Worm (Caenorhabditis elegans) whole organism, L1 larva: ENCODE measurements around the gene sek-3.

Experiments used
- C16A3.4 ChIP-seq: fragments of 150-350 bp; optimal IDR thresholded peaks from 2 replicates; lab custom pipeline; 2014; ENCODE audit warnings: missing biosample characterization, missing genetic modification characterization
- C34B4.2 ChIP-seq: sonication (generic microtip); optimal IDR thresholded peaks from 2 replicates; lab custom pipeline; 2017; ENCODE audit warnings: mild to moderate bottlenecking, missing genetic modification characterization, missing compliant biosample characterization
- F16B12.6 ChIP-seq: fragments of 150-350 bp; optimal IDR thresholded peaks from 2 replicates; lab custom pipeline; 2014; ENCODE audit warnings: missing biosample characterization, missing genetic modification characterization
- Y116A8C.19 ChIP-seq: sonication (generic microtip); optimal IDR thresholded peaks from 2 replicates; lab custom pipeline; 2016; ENCODE audit warnings: missing compliant biosample characterization, missing genetic modification characterization, borderline replicate concordance
- alr-1 ChIP-seq: fragments of 200-800 bp; sonication (Bioruptor generic); optimal IDR thresholded peaks from 2 replicates; lab custom pipeline; 2018; ENCODE audit warnings: borderline replicate concordance, mild to moderate bottlenecking, missing genetic modification characterization, missing compliant biosample characterization
- ceh-82 ChIP-seq, 3 experiments: fragments of 150-350 bp in 1 of 3; sonication (generic microtip) in 2 of 3; optimal IDR thresholded peaks; 2 replicates each; lab custom pipeline; 2014 to 2017; ENCODE audit warnings: missing biosample characterization in 3 of 3, missing genetic modification characterization in 3 of 3
- dpl-1 ChIP-seq, 3 experiments: fragments of 150-350 bp in 2 of 3; sonication (generic microtip) in 1 of 3; optimal IDR thresholded peaks; 2 replicates each; lab custom pipeline; 2014 to 2017; ENCODE audit warnings: missing biosample characterization in 3 of 3, missing genetic modification characterization in 3 of 3, missing genetic modification reagents in 3 of 3
- dsc-1 ChIP-seq: sonication (generic microtip); optimal IDR thresholded peaks from 2 replicates; lab custom pipeline; 2016; ENCODE audit warnings: mild to moderate bottlenecking, missing genetic modification characterization, missing compliant biosample characterization
- efl-1 ChIP-seq, 4 experiments: fragments of 150-350 bp; optimal IDR thresholded peaks in 3 of 4; peaks in 1 of 4; 1 replicate in 1 of 4; 2 replicates in 3 of 4; lab custom pipeline; 2014; ENCODE audit warnings: missing biosample characterization in 2 of 4, missing genetic modification characterization in 2 of 4, missing genetic modification reagents in 2 of 4
- efl-3 ChIP-seq: fragments of 200-800 bp; sonication (Bioruptor generic); optimal IDR thresholded peaks from 2 replicates; lab custom pipeline; 2018; ENCODE audit warnings: mild to moderate bottlenecking, missing genetic modification characterization, missing compliant biosample characterization
- egl-13 ChIP-seq: sonication (generic microtip); optimal IDR thresholded peaks from 2 replicates; lab custom pipeline; 2016; ENCODE audit warnings: missing genotype, missing genetic modification reagents, missing genetic modification characterization, missing compliant biosample characterization
- elt-3 ChIP-seq, 6 experiments: fragments of 150-350 bp in 1 of 6; sonication (generic microtip); optimal IDR thresholded peaks; 2 replicates each; lab custom pipeline; 2017 to 2018; ENCODE audit warnings: missing biosample characterization in 6 of 6, missing genetic modification characterization in 6 of 6, inconsistent platforms in 1 of 6
- ets-5 ChIP-seq: fragments of 200-800 bp; sonication (Bioruptor generic); IDR thresholded peaks from 2 replicates; pipeline ENCODE4 v1.3.6; 2022; ENCODE audit warnings: missing genetic modification characterization, missing compliant biosample characterization
- fkh-10 ChIP-seq: sonication (generic microtip); optimal IDR thresholded peaks from 2 replicates; lab custom pipeline; 2017; ENCODE audit warnings: missing biosample characterization, missing genetic modification reagents, missing genetic modification characterization
- fkh-4 ChIP-seq: sonication (generic microtip); optimal IDR thresholded peaks from 2 replicates; lab custom pipeline; 2016; ENCODE audit warnings: missing compliant biosample characterization, missing genetic modification characterization, borderline replicate concordance
- fkh-8 ChIP-seq: sonication (generic microtip); optimal IDR thresholded peaks from 2 replicates; lab custom pipeline; 2016; ENCODE audit warnings: mild to moderate bottlenecking, missing genetic modification characterization, missing compliant biosample characterization
- fos-1 ChIP-seq: fragments of 150-350 bp; optimal IDR thresholded peaks from 2 replicates; lab custom pipeline; 2014; ENCODE audit warnings: missing biosample characterization, missing genetic modification characterization
- grh-1 ChIP-seq: fragments of 200-800 bp; sonication (Bioruptor generic); IDR thresholded peaks from 2 replicates; pipeline ENCODE4 v1.3.6; 2022; ENCODE audit warnings: missing genetic modification reagents, missing genetic modification characterization, missing compliant biosample characterization
- hlh-17 ChIP-seq: fragments of 200-800 bp; sonication (Bioruptor generic); optimal IDR thresholded peaks from 2 replicates; lab custom pipeline; 2018; ENCODE audit warnings: missing genetic modification characterization, mild to moderate bottlenecking, missing compliant biosample characterization, moderate library complexity, borderline replicate concordance
- hlh-4 ChIP-seq: sonication (generic microtip); optimal IDR thresholded peaks from 2 replicates; lab custom pipeline; 2016; ENCODE audit warnings: mild to moderate bottlenecking, missing genetic modification characterization, missing compliant biosample characterization
- hpl-2 ChIP-seq: fragments of 150-350 bp; optimal IDR thresholded peaks from 2 replicates; lab custom pipeline; 2014; ENCODE audit warnings: missing biosample characterization, missing genetic modification reagents, missing genetic modification characterization
- irx-1 ChIP-seq: sonication (generic microtip); optimal IDR thresholded peaks from 2 replicates; lab custom pipeline; 2016; ENCODE audit warnings: missing genetic modification characterization, missing compliant biosample characterization
- lin-14 ChIP-seq: fragments of 200-800 bp; sonication (Bioruptor generic); optimal IDR thresholded peaks from 2 replicates; lab custom pipeline; 2018; ENCODE audit warnings: mild to moderate bottlenecking, missing genetic modification characterization, moderate library complexity, missing compliant biosample characterization
- lin-15B ChIP-seq: fragments of 150-350 bp; sonication (generic microtip); optimal IDR thresholded peaks from 3 replicates; lab custom pipeline; 2014; ENCODE audit warnings: missing biosample characterization, missing genetic modification characterization
- lin-35 ChIP-seq, 2 experiments: fragments of 150-350 bp; optimal IDR thresholded peaks; 2 replicates each; lab custom pipeline; 2014; ENCODE audit warnings: missing biosample characterization in 2 of 2, missing genetic modification characterization in 2 of 2, missing genetic modification reagents in 2 of 2
- mab-9 ChIP-seq: fragments of 200-800 bp; sonication (Bioruptor generic); IDR thresholded peaks from 2 replicates; pipeline ENCODE4 v1.3.6; 2022; ENCODE audit warnings: missing genetic modification reagents, missing genetic modification characterization, missing compliant biosample characterization
- mdl-1 ChIP-seq, 2 experiments: fragments of 150-350 bp; optimal IDR thresholded peaks; 2 replicates each; lab custom pipeline; 2014 to 2017; ENCODE audit warnings: missing biosample characterization in 2 of 2, missing genetic modification characterization in 2 of 2, inconsistent platforms in 1 of 2
- mep-1 ChIP-seq: fragments of 150-350 bp; optimal IDR thresholded peaks from 2 replicates; lab custom pipeline; 2014; ENCODE audit warnings: missing biosample characterization, missing genetic modification characterization
- nhr-12 ChIP-seq: sonication (generic microtip); optimal IDR thresholded peaks from 2 replicates; lab custom pipeline; 2017; ENCODE audit warnings: missing biosample characterization, missing genetic modification characterization
- nhr-19 ChIP-seq: fragments of 200-800 bp; sonication (Bioruptor generic); conservative IDR thresholded peaks from 2 replicates; pipeline ENCODE4 v1.3.6; 2022; ENCODE audit warnings: missing genetic modification characterization, missing compliant biosample characterization
- nhr-28 ChIP-seq: fragments of 150-350 bp; optimal IDR thresholded peaks from 2 replicates; lab custom pipeline; 2014; ENCODE audit warnings: missing biosample characterization, missing genetic modification characterization
- nhr-47 ChIP-seq: sonication (generic microtip); optimal IDR thresholded peaks from 2 replicates; lab custom pipeline; 2016; ENCODE audit warnings: mild to moderate bottlenecking, missing genetic modification characterization, moderate library complexity, missing compliant biosample characterization
- nhr-76 ChIP-seq: sonication (generic microtip); optimal IDR thresholded peaks from 2 replicates; lab custom pipeline; 2017; ENCODE audit warnings: missing biosample characterization, missing genetic modification characterization
- nhr-85 ChIP-seq: sonication (generic microtip); peaks from one replicate; lab custom pipeline; 2016; ENCODE audit warnings: missing genetic modification characterization, inconsistent platforms, missing compliant biosample characterization
- nhr-90 ChIP-seq: sonication (generic microtip); optimal IDR thresholded peaks from 2 replicates; lab custom pipeline; 2016; ENCODE audit warnings: mild to moderate bottlenecking, missing genetic modification characterization, missing compliant biosample characterization; ENCODE audit not compliant: poor library complexity
- pag-3 ChIP-seq: sonication (generic microtip); optimal IDR thresholded peaks from 2 replicates; lab custom pipeline; 2017; ENCODE audit warnings: missing genetic modification characterization, mild to moderate bottlenecking, missing compliant biosample characterization, antibody characterized with exemption, borderline replicate concordance; ENCODE audit not compliant: insufficient read depth
- pax-3 ChIP-seq: fragments of 200-800 bp; sonication (Bioruptor generic); optimal IDR thresholded peaks from 2 replicates; lab custom pipeline; 2018; ENCODE audit warnings: mild to moderate bottlenecking, missing genetic modification characterization, moderate library complexity, missing compliant biosample characterization
- rnt-1 ChIP-seq: sonication (generic microtip); optimal IDR thresholded peaks from 2 replicates; lab custom pipeline; 2016; ENCODE audit warnings: mild to moderate bottlenecking, missing genetic modification characterization, moderate library complexity, missing compliant biosample characterization
- sox-4 ChIP-seq: sonication (generic microtip); optimal IDR thresholded peaks from 2 replicates; lab custom pipeline; 2016; ENCODE audit warnings: missing genetic modification characterization, missing compliant biosample characterization
- tbx-2 ChIP-seq: sonication (generic microtip); optimal IDR thresholded peaks from 2 replicates; lab custom pipeline; 2016; ENCODE audit warnings: missing genetic modification characterization, missing compliant biosample characterization
- unc-30 ChIP-seq: sonication (generic microtip); optimal IDR thresholded peaks from 2 replicates; lab custom pipeline; 2017; ENCODE audit warnings: missing biosample characterization, missing genetic modification characterization
- unc-86 ChIP-seq: sonication (generic microtip); optimal IDR thresholded peaks from 2 replicates; lab custom pipeline; 2016; ENCODE audit warnings: missing genetic modification characterization, missing compliant biosample characterization
- unc-98 ChIP-seq: fragments of 200-800 bp; sonication (Bioruptor generic); IDR thresholded peaks from 2 replicates; pipeline ENCODE4 v1.3.6; 2022; ENCODE audit warnings: missing genetic modification characterization, missing compliant biosample characterization
- vab-15 ChIP-seq: sonication (generic microtip); optimal IDR thresholded peaks from 2 replicates; lab custom pipeline; 2017; ENCODE audit warnings: missing genotype, mild to moderate bottlenecking, missing genetic modification characterization, missing compliant biosample characterization
- ztf-4 ChIP-seq: fragments of 150-350 bp; optimal IDR thresholded peaks from 2 replicates; lab custom pipeline; 2014; ENCODE audit warnings: missing biosample characterization, missing genetic modification characterization

sek-3 gene

ce11 chrX:4986354-4986753, 31.3 kb upstream of the sek-3 start:
- TF ChIP-seq Y116A8C.19 (tag; lab: Kevin White, UChicago): no peak
- no peak for TF ChIP-seq egl-13 (tag; lab: Kevin White, UChicago)
- no peak for TF ChIP-seq elt-3 (tag; optimal IDR thresholded peaks at IDR 0.05; lab: Kevin White, UChicago)
- TF ChIP-seq nhr-76 (tag; lab: Kevin White, UChicago): no peak
- no peak for TF ChIP-seq hlh-17
- TF ChIP-seq irx-1 (tag; lab: Kevin White, UChicago): no peak
- no peak for TF ChIP-seq C16A3.4 (tag; lab: Kevin White, UChicago)
- no peak for TF ChIP-seq hlh-4 (tag; lab: Kevin White, UChicago)

DNA sequence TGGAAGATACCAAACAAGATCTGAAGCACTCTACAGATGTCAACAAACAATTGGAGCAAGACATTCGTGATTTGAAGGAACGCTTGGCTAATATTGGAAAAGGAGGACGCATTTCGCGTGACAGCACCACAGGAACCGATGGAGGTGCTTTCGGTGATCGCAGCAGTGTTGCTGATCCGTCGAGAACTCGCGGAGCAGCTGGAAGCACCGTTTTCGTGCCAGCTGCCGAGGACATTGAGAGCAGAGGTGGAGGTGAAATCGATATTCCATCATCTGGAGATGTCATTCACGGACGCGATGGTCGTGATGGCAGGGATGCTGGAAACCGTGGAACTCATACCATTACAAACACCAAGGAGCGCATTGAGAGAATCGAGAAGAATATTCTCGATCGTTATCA, 30.1 kb upstream of the sek-3 start:
- TF ChIP-seq nhr-12: no peak
- TF ChIP-seq lin-14 (GFP tag; lab: Kevin White, UChicago): no peak
- TF ChIP-seq pax-3 (tag; lab: Kevin White, UChicago): no peak
- TF ChIP-seq nhr-19: no peak
- no peak for TF ChIP-seq ztf-4 (tag; lab: Kevin White, UChicago)
- TF ChIP-seq unc-30 (tag; lab: Kevin White, UChicago): no peak
- no peak for TF ChIP-seq C34B4.2 (tag; lab: Kevin White, UChicago)

- TF ChIP-seq hlh-4 (tag; lab: Kevin White, UChicago): no peak
- no peak for TF ChIP-seq alr-1
- TF ChIP-seq nhr-85 (tag; lab: Kevin White, UChicago): no peak
- no peak for TF ChIP-seq vab-15 (tag; lab: Kevin White, UChicago)
- TF ChIP-seq unc-98 (GFP tag; lab: Robert Waterston, UW): no peak
- TF ChIP-seq grh-1 (GFP tag; lab: Robert Waterston, UW): no peak
- TF ChIP-seq F16B12.6: no peak
- TF ChIP-seq efl-3 (GFP tag; lab: Kevin White, UChicago): no peak
- TF ChIP-seq mab-9 (GFP tag; lab: Robert Waterston, UW): no peak
- no peak for TF ChIP-seq mep-1 (tag; lab: Kevin White, UChicago)
- TF ChIP-seq sox-4: no peak
- TF ChIP-seq fkh-4 (tag; lab: Kevin White, UChicago): no peak
- no peak for TF ChIP-seq hpl-2 (GFP tag; lab: Kevin White, UChicago)
- no peak for TF ChIP-seq fkh-8 (tag; lab: Kevin White, UChicago)
- TF ChIP-seq C16A3.4 (tag; lab: Kevin White, UChicago): no peak
Measured at ce11 chrX:4992523-4992922, 25.2 kb upstream of the sek-3 start.

DNA sequence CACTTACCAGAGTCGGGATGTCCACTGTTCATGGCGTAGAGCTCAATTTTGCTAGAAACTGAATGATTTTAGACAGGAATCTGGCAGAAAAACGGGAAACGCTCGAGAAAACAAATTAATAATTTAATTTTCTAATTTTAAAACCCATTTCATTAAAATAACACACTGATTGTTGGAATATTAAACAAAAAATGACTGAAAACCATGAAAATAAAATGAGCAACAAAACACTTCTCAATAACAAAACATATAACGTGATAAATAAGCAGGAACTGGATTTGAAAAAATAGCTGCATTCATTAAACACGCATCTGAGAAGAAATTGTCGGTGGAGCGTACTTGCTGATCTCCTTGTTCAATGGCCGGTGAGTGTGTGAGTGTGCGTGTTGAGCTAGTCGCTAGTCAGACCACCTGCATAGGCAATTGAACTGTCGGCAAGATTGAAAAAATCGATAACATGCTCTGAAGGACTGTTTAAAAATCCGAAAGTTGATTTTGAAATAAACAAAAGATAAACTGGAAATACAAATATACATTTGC, 20.1 kb upstream of the sek-3 start, which contains the start of gene ZC8.6:
Gene ZC8.6, minus strand, starts transcription at position 51 of the 540 bp plus-strand sequence.
- TF ChIP-seq nhr-28 (tag; lab: Kevin White, UChicago): no peak
- no peak for TF ChIP-seq fos-1 (tag; lab: Kevin White, UChicago)
- TF ChIP-seq ets-5: no peak
- TF ChIP-seq ceh-82 (tag; optimal IDR thresholded peaks at IDR 0.05; lab: Kevin White, UChicago): peak in 1 of 3 experiments; percentile 44
- no peak for TF ChIP-seq pag-3
- peak; percentile 69 for TF ChIP-seq C16A3.4 (tag; lab: Kevin White, UChicago)
- TF ChIP-seq ztf-4 (tag; lab: Kevin White, UChicago): no peak
- peak; percentile 68 for TF ChIP-seq mep-1 (tag; lab: Kevin White, UChicago)
- TF ChIP-seq rnt-1: peak; percentile 7
- no peak for TF ChIP-seq C34B4.2 (tag; lab: Kevin White, UChicago)
- TF ChIP-seq fkh-10 (GFP tag; lab: Kevin White, UChicago): no peak
- no peak for TF ChIP-seq dsc-1
- TF ChIP-seq tbx-2 (tag; lab: Kevin White, UChicago): peak; percentile 13
- no peak for TF ChIP-seq egl-13 (tag; lab: Kevin White, UChicago)
- TF ChIP-seq hpl-2 (GFP tag; lab: Kevin White, UChicago): no peak
- peak in 1 of 2 experiments; percentile 10 for TF ChIP-seq efl-1 (optimal IDR thresholded peaks at IDR 0.05; lab: Kevin White, UChicago)
- TF ChIP-seq efl-1 (GFP tag; optimal IDR thresholded peaks at IDR 0.05 in 1 of 2; lab: Kevin White, UChicago): peak; percentile 35 to 88
- TF ChIP-seq nhr-47: peak; percentile 35
- TF ChIP-seq mdl-1 (tag; optimal IDR thresholded peaks at IDR 0.05; lab: Kevin White, UChicago): peak in 1 of 2 experiments; percentile 36
- TF ChIP-seq unc-86 (tag; lab: Kevin White, UChicago): no peak
- no peak for TF ChIP-seq efl-3 (GFP tag; lab: Kevin White, UChicago)
- TF ChIP-seq lin-35 (GFP tag; optimal IDR thresholded peaks at IDR 0.05; lab: Kevin White, UChicago): peak; percentile 18 to 56
- no peak for TF ChIP-seq nhr-90 (tag; lab: Kevin White, UChicago)
- TF ChIP-seq dpl-1 (GFP tag; optimal IDR thresholded peaks at IDR 0.05; lab: Kevin White, UChicago): peak in 1 of 3 experiments; percentile 52
- peak; percentile 54 for TF ChIP-seq lin-15B (tag; lab: Kevin White, UChicago)
- TF ChIP-seq vab-15 (tag; lab: Kevin White, UChicago): no peak
